Fruit fly (Drosophila melanogaster): ENCODE data around the gene Nmnat.

- TF ChIP-seq ss (GFP tag; optimal IDR thresholded peaks at IDR 0.05) (no peak), CG6854 (GFP tag; optimal IDR thresholded peaks at IDR 0.05) (no peak), CG1621 (tag; optimal IDR thresholded peaks at IDR 0.05) (no peak), Eip75B (GFP tag; optimal IDR thresholded peaks at IDR 0.05) (no peak), fd59A (GFP tag; optimal IDR thresholded peaks at IDR 0.05) (no peak), Sox102F (GFP tag; optimal IDR thresholded peaks at IDR 0.05) (no peak), achi (GFP tag; optimal IDR thresholded peaks at IDR 0.05) (no peak), CG6792 (GFP tag; optimal IDR thresholded peaks at IDR 0.05) (no peak), CG31627 (GFP tag; optimal IDR thresholded peaks at IDR 0.05) (no peak), Lpt (GFP tag; optimal IDR thresholded peaks at IDR 0.05) (no peak), net (GFP tag; optimal IDR thresholded peaks at IDR 0.05) (no peak), svp (GFP tag) (peak; percentile 14)
These were observed 37.0 kb upstream of the Nmnat start for dm6 chr3R:24908034-24908433.

Measured in whole organism, prepupa.